Fruit fly (Drosophila melanogaster) whole organism, adult: ENCODE measurements around the gene Irk1.

Experiments
- CG11617 ChIP-seq: fragments of 200-800 bp; sonication (Bioruptor generic); optimal IDR thresholded peaks from 2 replicates; lab custom pipeline; 2017; ENCODE audit warnings: mild to moderate bottlenecking, missing biosample characterization, missing genetic modification reagents, missing genetic modification characterization
- CG12768 ChIP-seq: fragments of 200-800 bp; sonication (Bioruptor generic); optimal IDR thresholded peaks from 2 replicates; lab custom pipeline; 2017; ENCODE audit warnings: missing biosample characterization, missing genetic modification characterization, mild to moderate bottlenecking, moderate library complexity, missing genetic modification reagents
- CG14711 ChIP-seq: fragments of 200-800 bp; sonication (Bioruptor generic); optimal IDR thresholded peaks from 2 replicates; lab custom pipeline; 2018; ENCODE audit warnings: missing biosample characterization, mild to moderate bottlenecking, missing genetic modification characterization, moderate library complexity
- CG1620 ChIP-seq: fragments of 200-800 bp; sonication (Bioruptor generic); optimal IDR thresholded peaks from 2 replicates; lab custom pipeline; 2016; ENCODE audit warnings: missing biosample characterization, missing genetic modification characterization
- CG33017 ChIP-seq: fragments of 200-800 bp; sonication (Bioruptor generic); optimal IDR thresholded peaks from 2 replicates; lab custom pipeline; 2018; ENCODE audit warnings: missing biosample characterization, mild to moderate bottlenecking, missing genetic modification characterization, moderate library complexity
- CG5204 ChIP-seq: fragments of 200-800 bp; sonication (Bioruptor generic); optimal IDR thresholded peaks from 2 replicates; lab custom pipeline; 2016; ENCODE audit warnings: missing biosample characterization, missing genetic modification characterization
- CG7045 ChIP-seq: fragments of 200-800 bp; sonication (Bioruptor generic); optimal IDR thresholded peaks from 2 replicates; lab custom pipeline; 2017; ENCODE audit warnings: missing biosample characterization, mild to moderate bottlenecking, missing genetic modification characterization
- CG7101 ChIP-seq: fragments of 200-800 bp; sonication (Bioruptor generic); optimal IDR thresholded peaks from 2 replicates; lab custom pipeline; 2018; ENCODE audit warnings: missing biosample characterization, mild to moderate bottlenecking, missing genetic modification characterization, moderate library complexity
- Clk ChIP-seq: fragments of 200-800 bp; sonication (Bioruptor generic); optimal IDR thresholded peaks from 2 replicates; lab custom pipeline; 2017; ENCODE audit warnings: missing biosample characterization, missing genetic modification characterization
- Crg-1 ChIP-seq: fragments of 200-800 bp; sonication (Bioruptor generic); optimal IDR thresholded peaks from 2 replicates; lab custom pipeline; 2016; ENCODE audit warnings: missing biosample characterization, missing genetic modification characterization
- Hr96 ChIP-seq: fragments of 200-800 bp; sonication (Bioruptor generic); optimal IDR thresholded peaks from 2 replicates; lab custom pipeline; 2016; ENCODE audit warnings: missing biosample characterization, missing genetic modification characterization
- Mnt ChIP-seq: fragments of 200-800 bp; sonication (Bioruptor generic); optimal IDR thresholded peaks from 2 replicates; lab custom pipeline; 2016; ENCODE audit warnings: missing biosample characterization, mild to moderate bottlenecking, missing genetic modification characterization
- bab1 ChIP-seq: fragments of 200-800 bp; sonication (Bioruptor generic); optimal IDR thresholded peaks from 3 replicates; lab custom pipeline; 2019; ENCODE audit warnings: missing biosample characterization, mild to moderate bottlenecking, missing genetic modification characterization, moderate library complexity
- cic ChIP-seq: fragments of 200-800 bp; sonication (Bioruptor generic); optimal IDR thresholded peaks from 2 replicates; lab custom pipeline; 2017; ENCODE audit warnings: missing biosample characterization, mild to moderate bottlenecking, missing genetic modification characterization, moderate library complexity
- cnc ChIP-seq, 2 experiments: fragments of >200 bp; optimal IDR thresholded peaks; 2 replicates each; lab custom pipeline; 2017
- kay ChIP-seq: fragments of 200-800 bp; sonication (Bioruptor generic); peaks from one replicate; lab custom pipeline; 2016; ENCODE audit warnings: missing biosample characterization, missing genetic modification characterization, borderline replicate concordance
- ovo ChIP-seq: fragments of 200-800 bp; sonication (Bioruptor generic); optimal IDR thresholded peaks from 2 replicates; lab custom pipeline; 2016; ENCODE audit warnings: missing biosample characterization, missing genetic modification characterization
- pad ChIP-seq: fragments of 200-800 bp; sonication (Bioruptor generic); optimal IDR thresholded peaks from 3 replicates; lab custom pipeline; 2017; ENCODE audit warnings: missing biosample characterization, missing genetic modification characterization, mild to moderate bottlenecking, moderate library complexity, missing genetic modification reagents
- tj ChIP-seq: fragments of 200-800 bp; sonication (Bioruptor generic); optimal IDR thresholded peaks from 3 replicates; lab custom pipeline; 2017; ENCODE audit warnings: missing biosample characterization, mild to moderate bottlenecking, missing genetic modification characterization, moderate library complexity
- toe ChIP-seq: fragments of 200-800 bp; sonication (Bioruptor generic); optimal IDR thresholded peaks from 2 replicates; lab custom pipeline; 2016; ENCODE audit warnings: missing biosample characterization, missing genetic modification characterization

Irk1 gene

dm6 chr3R:23175376-23175775, 7.3 kb downstream of the Irk1 start:
- TF ChIP-seq ovo (GFP tag; lab: Kevin White, UChicago) (no peak), tj (peak; percentile 6), CG7101 (peak; percentile 59), bab1 (GFP tag; lab: Kevin White, UChicago) (peak; percentile 18), CG14711 (tag; lab: Kevin White, UChicago) (peak; percentile 61), kay (GFP tag; lab: Kevin White, UChicago) (no peak), CG11617 (GFP tag; lab: Kevin White, UChicago) (peak; percentile 21)

DNA sequence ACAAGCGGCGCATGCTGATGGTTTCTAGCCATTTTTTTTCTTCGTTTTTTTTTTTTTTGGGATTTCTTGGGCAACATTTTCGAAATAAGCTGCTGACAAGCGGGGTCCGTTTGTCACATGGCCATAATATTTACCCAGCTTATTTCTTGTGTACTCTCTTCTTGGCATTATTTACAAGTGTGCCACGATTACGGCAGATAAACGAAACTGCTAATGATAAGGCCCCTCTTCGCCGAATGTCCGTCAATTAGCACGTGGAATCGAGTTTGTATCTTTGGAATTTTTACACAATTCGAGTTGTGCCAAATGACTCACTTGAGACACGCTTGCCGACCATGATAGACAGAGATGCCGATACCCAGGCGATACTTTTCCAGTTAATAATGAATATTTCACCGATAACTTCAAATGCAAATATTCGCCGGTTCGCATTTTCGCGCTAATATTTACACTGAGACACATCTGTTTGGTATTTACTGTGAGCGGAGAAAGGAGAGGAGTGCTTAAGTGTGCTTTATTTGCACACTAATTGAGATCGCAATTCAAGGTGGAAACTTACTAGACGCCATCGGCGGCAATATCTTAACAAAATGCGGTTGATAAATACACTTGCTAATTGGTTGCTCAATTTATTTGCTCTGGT, 8.4 kb downstream of the Irk1 start:
- TF ChIP-seq CG5204 (GFP tag; lab: Kevin White, UChicago), result peak; percentile 58
- TF ChIP-seq CG7045 (GFP tag; lab: Kevin White, UChicago), result peak; percentile 81
- no peak for TF ChIP-seq tj
- TF ChIP-seq Mnt (GFP tag; lab: Kevin White, UChicago), result peak; percentile 73
- peak; percentile 69 for TF ChIP-seq kay (GFP tag; lab: Kevin White, UChicago)
- TF ChIP-seq cic (GFP tag; lab: Kevin White, UChicago), result peak; percentile 88
- peak; percentile 89 for TF ChIP-seq ovo (GFP tag; lab: Kevin White, UChicago)
- TF ChIP-seq bab1 (GFP tag; lab: Kevin White, UChicago), result no peak
- peak; percentile 22 for TF ChIP-seq Hr96
- peak; percentile 60 for TF ChIP-seq CG11617 (GFP tag; lab: Kevin White, UChicago)
- peak; percentile 49 for TF ChIP-seq Clk (GFP tag; lab: Kevin White, UChicago)
- TF ChIP-seq cnc (optimal IDR thresholded peaks at IDR 0.05; lab: Kevin White, UChicago), result no peak
- TF ChIP-seq CG1620, result peak; percentile 55
- TF ChIP-seq CG7101, result peak; percentile 83
- TF ChIP-seq toe, result peak; percentile 55
- peak; percentile 54 for TF ChIP-seq pad (GFP tag; lab: Kevin White, UChicago)
- peak; percentile 24 for TF ChIP-seq CG14711 (tag; lab: Kevin White, UChicago)
- peak; percentile 12 for TF ChIP-seq CG12768 (GFP tag; lab: Kevin White, UChicago)
- TF ChIP-seq CG33017 (tag; lab: Kevin White, UChicago), result peak; percentile 72
- peak; percentile 67 for TF ChIP-seq Crg-1

DNA sequence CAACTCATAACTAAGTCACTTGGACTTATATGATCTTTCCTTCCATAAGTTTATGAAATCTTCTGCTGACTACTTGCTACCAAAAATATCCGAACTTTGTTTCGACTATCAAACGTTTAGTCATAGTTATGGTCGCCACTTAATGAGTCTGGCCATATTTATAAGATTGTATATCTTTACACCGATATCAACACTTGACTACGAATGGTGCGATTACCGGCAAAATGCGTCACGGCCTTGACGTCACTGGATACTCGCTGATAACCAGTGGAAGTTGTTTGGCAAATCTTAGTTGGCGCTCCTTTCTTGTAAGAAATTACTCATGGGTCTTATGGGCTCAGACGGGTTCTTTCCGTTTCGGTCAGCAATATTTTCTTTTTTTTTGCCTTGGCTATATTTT, 9.3 kb downstream of the Irk1 start:
- TF ChIP-seq CG12768 (GFP tag; lab: Kevin White, UChicago) (no peak), CG14711 (tag; lab: Kevin White, UChicago) (no peak), CG11617 (GFP tag; lab: Kevin White, UChicago) (no peak), CG1620 (no peak), kay (GFP tag; lab: Kevin White, UChicago) (no peak), CG7101 (no peak), pad (GFP tag; lab: Kevin White, UChicago) (no peak), tj (no peak), Crg-1 (no peak), CG7045 (GFP tag; lab: Kevin White, UChicago) (no peak), cic (GFP tag; lab: Kevin White, UChicago) (no peak), ovo (GFP tag; lab: Kevin White, UChicago) (no peak), Hr96 (no peak), bab1 (GFP tag; lab: Kevin White, UChicago) (no peak), toe (no peak), CG33017 (tag; lab: Kevin White, UChicago) (no peak), cnc (optimal IDR thresholded peaks at IDR 0.05; lab: Kevin White, UChicago) (no peak), Clk (GFP tag; lab: Kevin White, UChicago) (no peak), CG5204 (GFP tag; lab: Kevin White, UChicago) (no peak), Mnt (GFP tag; lab: Kevin White, UChicago) (no peak)

DNA sequence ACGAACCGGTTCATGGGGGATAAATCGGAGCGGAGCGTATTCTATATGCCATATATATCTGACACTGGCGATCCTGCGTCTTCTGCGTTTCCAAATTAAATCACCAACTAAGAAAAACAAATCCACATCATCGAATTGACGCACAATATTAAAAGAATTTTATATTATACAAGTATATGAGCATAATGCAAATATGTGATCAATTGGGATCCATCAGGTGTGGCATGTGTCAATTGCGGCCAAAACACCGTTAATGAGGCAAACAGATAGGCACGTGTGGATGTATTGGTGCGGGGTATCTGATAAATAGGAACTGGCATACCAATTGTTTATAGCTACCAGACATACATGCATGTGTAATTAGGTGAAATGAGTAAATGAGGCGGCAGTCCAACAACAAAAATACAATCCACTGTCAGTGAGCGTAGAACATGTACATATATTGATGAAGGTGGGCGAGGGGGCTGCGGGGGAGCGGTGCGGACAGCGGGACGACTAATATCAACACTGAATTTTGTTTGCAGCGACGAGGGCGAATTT, 10.0 kb downstream of the Irk1 start:
- TF ChIP-seq CG7101 (peak; percentile 6), Hr96 (no peak)

dm6 chr3R:23179336-23179735, 11.2 kb downstream of the Irk1 start:
- TF ChIP-seq toe, result no peak
- TF ChIP-seq Clk (GFP tag; lab: Kevin White, UChicago), result no peak
- no peak for TF ChIP-seq CG1620
- no peak for TF ChIP-seq CG5204 (GFP tag; lab: Kevin White, UChicago)
- no peak for TF ChIP-seq bab1 (GFP tag; lab: Kevin White, UChicago)
- peak; percentile 87 for TF ChIP-seq kay (GFP tag; lab: Kevin White, UChicago)
- no peak for TF ChIP-seq cnc (optimal IDR thresholded peaks at IDR 0.05; lab: Kevin White, UChicago)
- no peak for TF ChIP-seq pad (GFP tag; lab: Kevin White, UChicago)

DNA sequence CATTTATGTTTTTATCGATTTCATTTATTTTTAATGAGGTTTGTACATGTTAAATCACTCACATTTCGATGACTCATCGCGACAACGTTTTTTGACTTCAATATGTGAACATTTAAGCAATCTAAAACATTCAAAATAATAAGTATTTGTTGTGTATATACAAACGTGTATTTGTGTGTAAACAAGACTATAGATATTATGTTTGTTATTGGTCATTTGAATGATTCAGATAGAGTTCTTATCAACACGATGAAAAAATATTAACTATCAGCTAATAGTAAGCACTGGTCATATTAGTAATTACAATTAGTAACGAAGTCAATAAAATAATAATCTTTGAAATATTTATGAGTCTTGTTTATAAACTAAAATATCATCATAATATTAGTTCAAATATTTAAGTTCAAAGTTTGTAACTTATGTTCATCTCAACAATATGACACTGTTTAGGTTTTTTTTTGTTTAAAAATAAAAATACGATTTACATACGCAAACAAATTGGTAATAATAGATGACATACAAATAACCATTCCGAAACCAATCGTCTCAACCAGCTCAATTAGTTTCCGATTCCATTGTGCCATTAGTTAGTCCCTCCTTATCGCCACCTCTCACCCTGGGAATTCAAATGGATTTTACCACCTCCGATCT, 13.0 kb downstream of the Irk1 start:
- TF ChIP-seq CG7045 (GFP tag; lab: Kevin White, UChicago), result no peak
- TF ChIP-seq CG33017 (tag; lab: Kevin White, UChicago), result peak; percentile 49
- TF ChIP-seq CG7101, result peak; percentile 43
